Worm (Caenorhabditis elegans) whole organism, L4/young adult: ENCODE data around the gene T19H12.6.

Experiments
- dao-5 ChIP-seq: sonication (generic microtip); optimal IDR thresholded peaks from 2 replicates; lab custom pipeline; 2016; ENCODE audit warnings: missing genotype, missing genetic modification characterization, moderate library complexity, missing compliant biosample characterization
- him-1 ChIP-seq: sonication (generic microtip); optimal IDR thresholded peaks from 2 replicates; lab custom pipeline; 2016; ENCODE audit warnings: missing genotype, missing genetic modification reagents, missing genetic modification characterization, missing compliant biosample characterization

- TF ChIP-seq him-1 (tag; lab: Kevin White, UChicago) (no peak), dao-5 (no peak)
Observed at ce11 chrV:4890781-4891180, 13.3 kb upstream of the T19H12.6 start.
